Fruit fly (Drosophila melanogaster): ENCODE results near the gene prd1.

DNA sequence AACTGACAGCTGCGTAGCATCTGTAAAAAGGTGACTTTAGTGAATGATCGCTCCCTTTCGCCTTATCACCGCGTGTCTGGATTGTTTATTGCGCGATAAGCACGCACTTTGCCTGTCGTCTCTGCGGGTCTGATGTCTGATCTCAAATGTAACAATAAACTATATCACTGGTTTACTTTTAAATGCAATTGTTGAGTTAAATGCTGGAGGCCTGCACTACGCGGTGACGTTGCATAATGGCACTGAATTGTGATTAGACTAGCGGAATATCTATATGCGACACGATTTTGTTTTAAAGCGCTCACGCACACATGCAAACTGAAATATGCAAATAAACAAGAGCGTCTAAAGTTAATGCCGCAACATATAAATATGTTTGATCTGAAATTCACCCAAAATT is 35.0 kb upstream of the prd1 start:
- TF ChIP-seq cnc (optimal IDR thresholded peaks at IDR 0.05), result peak; percentile 45 to 53
- TF ChIP-seq CG5204 (GFP tag; optimal IDR thresholded peaks at IDR 0.05), result no peak
- no peak for TF ChIP-seq kay (GFP tag; ENCODE audit: borderline replicate concordance)
- TF ChIP-seq CG11617 (GFP tag; optimal IDR thresholded peaks at IDR 0.05), result no peak
